Fruit fly (Drosophila melanogaster): ENCODE measurements around the gene Hinfp.
A peak's percentile ranks its signal among the peaks of the same experiment; 100 is the strongest.

Gene Hinfp

DNA sequence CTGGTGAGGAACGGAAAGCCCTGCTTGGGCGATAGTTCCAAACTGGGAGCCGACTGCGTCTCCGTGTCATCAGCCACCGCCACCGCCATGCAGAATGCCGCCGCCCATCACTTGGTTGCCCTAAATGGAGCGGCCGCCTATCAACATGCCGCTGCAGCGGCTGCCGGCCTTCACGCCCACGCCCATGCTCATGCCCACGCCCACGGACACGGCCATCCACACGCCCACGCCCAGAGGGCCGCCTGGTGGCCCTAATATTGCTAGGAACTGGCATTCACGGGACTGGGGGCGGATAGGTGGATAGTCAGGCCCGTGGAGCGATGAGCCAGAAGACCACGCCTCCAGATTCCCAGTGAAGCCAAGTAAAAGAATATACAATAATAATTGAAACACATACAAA is 28.3 kb upstream of the Hinfp start:
- no peak for TF ChIP-seq Crg-1 (GFP tag; optimal IDR thresholded peaks at IDR 0.05)
- no peak for TF ChIP-seq toe (GFP tag; optimal IDR thresholded peaks at IDR 0.05)
- TF ChIP-seq kay (GFP tag; ENCODE audit: borderline replicate concordance) = no peak
- TF ChIP-seq CG1620 (GFP tag; optimal IDR thresholded peaks at IDR 0.05) = no peak
- no peak for TF ChIP-seq cic (GFP tag; optimal IDR thresholded peaks at IDR 0.05)
- no peak for TF ChIP-seq CG11617 (GFP tag; optimal IDR thresholded peaks at IDR 0.05)
- no peak for TF ChIP-seq Clk (GFP tag; optimal IDR thresholded peaks at IDR 0.05)

DNA sequence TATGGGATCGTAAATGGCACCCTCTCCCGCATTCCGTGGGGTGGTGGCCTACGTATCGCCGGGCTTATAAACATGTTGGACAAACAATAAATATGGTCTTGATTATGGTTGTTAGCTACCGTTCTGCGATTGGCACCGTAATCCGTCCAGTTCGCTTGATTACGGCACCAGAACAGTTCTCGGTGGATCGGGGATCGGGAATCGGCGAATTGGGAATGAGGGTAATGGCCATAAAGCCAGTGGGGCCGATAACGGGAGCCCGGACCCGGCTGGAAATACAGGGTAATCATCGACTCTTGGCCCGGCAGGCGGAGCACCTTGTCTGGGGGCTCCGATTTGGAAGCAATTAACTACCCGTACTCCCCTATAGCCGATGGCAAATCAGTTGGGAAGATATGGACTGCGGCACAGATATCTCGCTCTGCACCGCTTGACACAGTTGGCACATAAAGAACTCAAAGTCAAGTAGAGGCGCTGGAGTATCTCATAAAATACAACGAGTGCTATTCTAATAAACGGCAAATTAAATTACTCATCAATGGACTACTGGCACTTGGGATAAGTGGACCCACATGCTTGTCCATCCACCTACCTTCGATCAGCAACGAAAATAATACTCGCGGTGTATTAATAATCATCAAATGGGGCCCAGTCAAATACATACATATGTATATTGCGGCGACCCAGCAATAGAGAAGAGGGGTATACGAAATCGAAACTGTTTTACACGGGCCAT is 26.9 kb upstream of the Hinfp start:
- TF ChIP-seq pad (GFP tag; optimal IDR thresholded peaks at IDR 0.05) = peak; percentile 14
- TF ChIP-seq CG33017 (tag; optimal IDR thresholded peaks at IDR 0.05) = no peak
- TF ChIP-seq CG1620 (GFP tag; optimal IDR thresholded peaks at IDR 0.05) = no peak
- no peak for TF ChIP-seq CG5204 (GFP tag; optimal IDR thresholded peaks at IDR 0.05)
- no peak for TF ChIP-seq Mnt (GFP tag; optimal IDR thresholded peaks at IDR 0.05)
- no peak for TF ChIP-seq cic (GFP tag; optimal IDR thresholded peaks at IDR 0.05)
- TF ChIP-seq Hr96 (GFP tag; optimal IDR thresholded peaks at IDR 0.05) = no peak
- TF ChIP-seq CG11617 (GFP tag; optimal IDR thresholded peaks at IDR 0.05) = no peak
- no peak for TF ChIP-seq bab1 (GFP tag; optimal IDR thresholded peaks at IDR 0.05)
- no peak for TF ChIP-seq kay (GFP tag; ENCODE audit: borderline replicate concordance)
- TF ChIP-seq cnc (optimal IDR thresholded peaks at IDR 0.05) = no peak
- TF ChIP-seq CG14711 (tag; optimal IDR thresholded peaks at IDR 0.05) = peak; percentile 6

DNA sequence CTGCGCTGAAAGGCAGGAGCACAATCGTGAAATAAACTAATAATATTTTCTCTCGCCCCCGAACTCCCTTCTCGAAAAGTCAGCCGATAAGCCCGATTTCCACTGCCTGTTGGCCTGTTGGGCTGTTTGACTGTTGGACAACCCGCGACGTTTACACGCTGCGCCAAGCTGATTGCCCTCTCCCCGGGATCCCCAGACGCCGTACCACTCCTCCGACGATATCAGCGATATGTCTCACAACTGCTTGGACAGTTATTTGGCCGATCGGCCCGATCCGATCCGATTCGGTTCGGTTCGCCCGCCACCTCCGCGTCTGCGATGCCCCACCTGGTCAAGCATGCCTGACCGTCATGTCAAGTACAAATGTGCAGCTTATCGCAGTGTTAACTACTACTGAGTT is 25.6 kb upstream of the Hinfp start:
- no peak for TF ChIP-seq Clk (GFP tag; optimal IDR thresholded peaks at IDR 0.05)
- TF ChIP-seq CG14711 (tag; optimal IDR thresholded peaks at IDR 0.05) = no peak
- TF ChIP-seq CG33017 (tag; optimal IDR thresholded peaks at IDR 0.05) = no peak
- peak; percentile 24 for TF ChIP-seq Hr96 (GFP tag; optimal IDR thresholded peaks at IDR 0.05)
- TF ChIP-seq cic (GFP tag; optimal IDR thresholded peaks at IDR 0.05) = peak; percentile 52
- peak; percentile 14 for TF ChIP-seq CG7101 (tag; optimal IDR thresholded peaks at IDR 0.05)
- peak; percentile 48 for TF ChIP-seq ovo (GFP tag; optimal IDR thresholded peaks at IDR 0.05)
- peak; percentile 12 for TF ChIP-seq Mnt (GFP tag; optimal IDR thresholded peaks at IDR 0.05)
- TF ChIP-seq CG11617 (GFP tag; optimal IDR thresholded peaks at IDR 0.05) = no peak
- peak; percentile 26 for TF ChIP-seq CG12768 (GFP tag; optimal IDR thresholded peaks at IDR 0.05)

- no peak for TF ChIP-seq Hr96 (GFP tag; optimal IDR thresholded peaks at IDR 0.05)
- TF ChIP-seq Clk (GFP tag; optimal IDR thresholded peaks at IDR 0.05) = no peak
- TF ChIP-seq toe (GFP tag; optimal IDR thresholded peaks at IDR 0.05) = no peak
Measured at dm6 chrX:601984-602383, 23.4 kb upstream of the Hinfp start.

DNA sequence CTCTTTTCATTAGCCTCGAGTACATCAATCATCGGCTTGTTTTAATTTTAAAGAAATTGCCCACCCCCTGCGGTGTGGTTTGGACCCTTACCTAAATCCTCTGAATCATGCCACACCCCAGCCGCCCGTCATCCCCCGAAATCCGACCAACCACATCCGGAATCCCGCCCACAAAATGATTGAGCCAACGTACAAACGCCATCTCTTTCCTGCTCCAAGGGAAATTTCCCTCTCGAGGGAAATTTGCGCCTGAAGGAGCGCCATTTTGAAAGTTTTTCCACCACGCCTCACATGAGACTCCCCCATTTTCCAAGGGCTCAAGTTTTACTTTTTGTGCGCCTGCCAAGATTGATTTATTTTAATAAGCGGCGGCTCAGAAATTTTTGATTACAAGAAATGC is 15.3 kb upstream of the Hinfp start:
- TF ChIP-seq CG14711 (tag; optimal IDR thresholded peaks at IDR 0.05) (no peak), CG1620 (GFP tag; optimal IDR thresholded peaks at IDR 0.05) (no peak), CG33017 (tag; optimal IDR thresholded peaks at IDR 0.05) (no peak), CG11617 (GFP tag; optimal IDR thresholded peaks at IDR 0.05) (no peak), tj (GFP tag; optimal IDR thresholded peaks at IDR 0.05) (no peak), Crg-1 (GFP tag; optimal IDR thresholded peaks at IDR 0.05) (no peak), CG7045 (GFP tag; optimal IDR thresholded peaks at IDR 0.05) (no peak), cnc (optimal IDR thresholded peaks at IDR 0.05) (no peak), CG12768 (GFP tag; optimal IDR thresholded peaks at IDR 0.05) (no peak), CG5204 (GFP tag; optimal IDR thresholded peaks at IDR 0.05) (no peak), pad (GFP tag; optimal IDR thresholded peaks at IDR 0.05) (no peak), Clk (GFP tag; optimal IDR thresholded peaks at IDR 0.05) (no peak)

- TF ChIP-seq bab1 (GFP tag; optimal IDR thresholded peaks at IDR 0.05) (peak; percentile 34), CG7045 (GFP tag; optimal IDR thresholded peaks at IDR 0.05) (no peak), toe (GFP tag; optimal IDR thresholded peaks at IDR 0.05) (no peak), CG7101 (tag; optimal IDR thresholded peaks at IDR 0.05) (peak; percentile 22), Hr96 (GFP tag; optimal IDR thresholded peaks at IDR 0.05) (no peak), Mnt (GFP tag; optimal IDR thresholded peaks at IDR 0.05) (no peak)
Measured at dm6 chrX:616761-617476, 8.4 kb upstream of the Hinfp start.

- TF ChIP-seq cic (GFP tag; optimal IDR thresholded peaks at IDR 0.05) (no peak), CG33017 (tag; optimal IDR thresholded peaks at IDR 0.05) (no peak), bab1 (GFP tag; optimal IDR thresholded peaks at IDR 0.05) (peak; percentile 28), tj (GFP tag; optimal IDR thresholded peaks at IDR 0.05) (peak; percentile 19), CG5204 (GFP tag; optimal IDR thresholded peaks at IDR 0.05) (no peak), cnc (optimal IDR thresholded peaks at IDR 0.05) (no peak), ovo (GFP tag; optimal IDR thresholded peaks at IDR 0.05) (no peak), CG14711 (tag; optimal IDR thresholded peaks at IDR 0.05) (no peak), Mnt (GFP tag; optimal IDR thresholded peaks at IDR 0.05) (peak; percentile 2), Crg-1 (GFP tag; optimal IDR thresholded peaks at IDR 0.05) (peak; percentile 47), CG1620 (GFP tag; optimal IDR thresholded peaks at IDR 0.05) (peak; percentile 24), pad (GFP tag; optimal IDR thresholded peaks at IDR 0.05) (no peak), CG7045 (GFP tag; optimal IDR thresholded peaks at IDR 0.05) (no peak), CG12768 (GFP tag; optimal IDR thresholded peaks at IDR 0.05) (no peak), toe (GFP tag; optimal IDR thresholded peaks at IDR 0.05) (no peak), CG11617 (GFP tag; optimal IDR thresholded peaks at IDR 0.05) (no peak), CG7101 (tag; optimal IDR thresholded peaks at IDR 0.05) (no peak)
Measured at dm6 chrX:617477-617795, 7.9 kb upstream of the Hinfp start.
